Fruit fly (Drosophila melanogaster) whole organism, embryonic: ENCODE data around the gene CG13137.

ENCODE experiments used
- Mes4 ChIP-seq: fragments of 200-800 bp; sonication (Bioruptor generic); optimal IDR thresholded peaks from 2 replicates; lab custom pipeline; 2016; ENCODE audit warnings: missing biosample characterization, missing genetic modification characterization
- Xrp1 ChIP-seq: fragments of 200-800 bp; sonication (Bioruptor generic); IDR thresholded peaks from 2 replicates; pipeline ENCODE4 v1.3.6; 2022; ENCODE audit warnings: missing biosample characterization, missing genetic modification characterization
- ap ChIP-seq: fragments of 200-800 bp; sonication (Bioruptor generic); IDR thresholded peaks from 2 replicates; pipeline ENCODE4 v1.3.6; 2022; ENCODE audit warnings: missing biosample characterization, missing genetic modification characterization

- TF ChIP-seq Xrp1 (no peak), Mes4 (GFP tag; lab: Kevin White, UChicago) (no peak), ap (no peak)
These were observed 25.6 kb upstream of the CG13137 start for dm6 chr2L:10146723-10147475.
